In the genomic region with DNA sequence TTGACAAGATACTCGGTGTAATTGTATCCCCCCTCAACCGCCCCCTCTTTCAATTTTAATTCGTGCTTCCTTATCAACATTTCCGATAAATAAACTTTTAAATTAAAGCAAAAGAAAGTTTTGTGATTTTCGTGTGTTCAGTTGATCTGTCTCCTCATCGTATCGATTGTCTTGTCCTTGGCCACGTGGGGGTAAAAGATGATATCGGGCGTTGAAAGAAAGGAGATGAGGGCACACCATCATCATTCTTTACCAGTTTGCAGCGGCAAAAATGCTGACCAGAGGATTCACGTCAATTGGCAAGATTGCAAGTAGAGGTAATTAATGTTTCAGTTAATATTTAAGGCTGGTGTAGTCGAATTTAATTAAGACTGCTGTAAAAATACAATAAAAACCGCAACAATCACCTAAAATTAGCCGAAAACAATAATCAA, we compare ENCODE assay signal across 5 worm cellular contexts.
TF ChIP-seq lines count a peak whose summit lies in the region.

A gene (plus strand): TSS at position 264 of the 434 bp plus-strand sequence.

TF ChIP-seq in whole organism, L1 larva, 84 proteins besides CTCF, POLR2A, EP300 and RAD21 (continues in another document):
- TF ChIP-seq efl-3 (GFP tag; optimal IDR thresholded peaks at IDR 0.05; lab: Kevin White, UChicago) (no peak), jun-1 (tag; optimal IDR thresholded peaks at IDR 0.05; lab: Kevin White, UChicago) (no peak), lin-39 (tag; optimal IDR thresholded peaks at IDR 0.05; lab: Kevin White, UChicago) (no peak), unc-98 (GFP tag; IDR thresholded peaks at IDR 0.05; lab: Robert Waterston, UW) (no peak), nhr-85 (tag; lab: Kevin White, UChicago) (peak; percentile 91), alr-1 (tag; optimal IDR thresholded peaks at IDR 0.05; lab: Kevin White, UChicago; ENCODE audit: borderline replicate concordance) (no peak), nhr-19 (GFP tag; conservative IDR thresholded peaks at IDR 0.05; lab: Robert Waterston, UW) (peak; percentile 65), nhr-12 (tag; optimal IDR thresholded peaks at IDR 0.05; lab: Kevin White, UChicago) (no peak), lsy-2 (tag; optimal IDR thresholded peaks at IDR 0.05; lab: Kevin White, UChicago) (peak; percentile 17 to 69), unc-130 (tag; optimal IDR thresholded peaks at IDR 0.05; lab: Kevin White, UChicago) (peak; percentile 11), F16B12.6 (tag; optimal IDR thresholded peaks at IDR 0.05; lab: Kevin White, UChicago) (no peak), ces-1 (GFP tag; optimal IDR thresholded peaks at IDR 0.05; lab: Kevin White, UChicago) (no peak), sox-4 (tag; optimal IDR thresholded peaks at IDR 0.05; lab: Kevin White, UChicago) (no peak), C04F5.9 (tag; optimal IDR thresholded peaks at IDR 0.05; lab: Kevin White, UChicago) (no peak), ceh-88 (GFP tag; IDR thresholded peaks at IDR 0.05; lab: Robert Waterston, UW) (no peak), ceh-63 (GFP tag; optimal IDR thresholded peaks at IDR 0.05; lab: Kevin White, UChicago) (no peak), snpc-4 (tag; optimal IDR thresholded peaks at IDR 0.05; lab: Kevin White, UChicago) (peak; percentile 19), aly-2 (tag; optimal IDR thresholded peaks at IDR 0.05; lab: Kevin White, UChicago) (peak; percentile 89)

TF ChIP-seq in whole organism, L3 larva, 47 proteins besides CTCF, POLR2A, EP300 and RAD21 (continues in another document):
- TF ChIP-seq ama-1 (optimal IDR thresholded peaks at IDR 0.05; lab: Kevin White, UChicago), result peak; percentile 100
- no peak for TF ChIP-seq egl-27 (tag; optimal IDR thresholded peaks at IDR 0.05; lab: Kevin White, UChicago)
- TF ChIP-seq nhr-43 (tag; optimal IDR thresholded peaks at IDR 0.05; lab: Kevin White, UChicago; ENCODE audit: poor library complexity, severe bottlenecking), result peak; percentile 32
- TF ChIP-seq unc-62 (GFP tag; optimal IDR thresholded peaks at IDR 0.05; lab: Kevin White, UChicago), result peak; percentile 7
- TF ChIP-seq lin-15B (tag; optimal IDR thresholded peaks at IDR 0.05; lab: Kevin White, UChicago), result no peak
- TF ChIP-seq ztf-4 (tag; optimal IDR thresholded peaks at IDR 0.05; lab: Kevin White, UChicago), result peak; percentile 92
- TF ChIP-seq nhr-76 (tag; optimal IDR thresholded peaks at IDR 0.05; lab: Kevin White, UChicago), result no peak
- peak; percentile 75 for TF ChIP-seq ceh-16 (tag; optimal IDR thresholded peaks at IDR 0.05; lab: Kevin White, UChicago)
- TF ChIP-seq ceh-9 (tag; optimal IDR thresholded peaks at IDR 0.05; lab: Kevin White, UChicago), result no peak
- TF ChIP-seq nhr-77 (tag; optimal IDR thresholded peaks at IDR 0.05; lab: Kevin White, UChicago), result no peak
- peak; percentile 5 for TF ChIP-seq skn-1 (tag; optimal IDR thresholded peaks at IDR 0.05; lab: Kevin White, UChicago)
- TF ChIP-seq pqm-1 (tag; optimal IDR thresholded peaks at IDR 0.05; lab: Kevin White, UChicago), result no peak
- peak; percentile 52 for TF ChIP-seq pha-4 (tag; optimal IDR thresholded peaks at IDR 0.05; lab: Kevin White, UChicago)
- peak; percentile 16 for TF ChIP-seq ceh-28 (tag; optimal IDR thresholded peaks at IDR 0.05; lab: Kevin White, UChicago)
- TF ChIP-seq snpc-4 (tag; optimal IDR thresholded peaks at IDR 0.05; lab: Kevin White, UChicago), result peak; percentile 39
- TF ChIP-seq lin-39 (tag; optimal IDR thresholded peaks at IDR 0.05; lab: Kevin White, UChicago), result peak; percentile 21
- no peak for TF ChIP-seq sea-2 (GFP tag; optimal IDR thresholded peaks at IDR 0.05; lab: Kevin White, UChicago)
- no peak for TF ChIP-seq jun-1 (tag; optimal IDR thresholded peaks at IDR 0.05; lab: Kevin White, UChicago)

TF ChIP-seq in whole organism, early embryonic, 17 proteins besides CTCF, POLR2A, EP300 and RAD21:
- TF ChIP-seq hmbx-1 (tag; optimal IDR thresholded peaks at IDR 0.05; lab: Kevin White, UChicago) (peak; percentile 22), sea-1 (GFP tag; conservative IDR thresholded peaks at IDR 0.05; lab: Robert Waterston, UW) (0 out of 2 replicates have a peak, but pooled peaks have one; percentile 66), tra-4 (tag; optimal IDR thresholded peaks at IDR 0.05; lab: Kevin White, UChicago) (no peak), ama-1 (optimal IDR thresholded peaks at IDR 0.05; lab: Kevin White, UChicago) (peak; percentile 77)
TF ChIP-seq in whole organism, early embryonic: peak in this region for 3.

TF ChIP-seq in whole organism, midembryonic, 9 proteins besides CTCF, POLR2A, EP300 and RAD21:
- TF ChIP-seq ztf-29 (GFP tag; IDR thresholded peaks at IDR 0.05; lab: Robert Waterston, UW) (no peak), flt-1 (GFP tag; IDR thresholded peaks at IDR 0.05; lab: Robert Waterston, UW) (0 out of 2 replicates have a peak, but pooled peaks have one; percentile 13), T22C8.4 (GFP tag; IDR thresholded peaks at IDR 0.05; lab: Robert Waterston, UW) (no peak)

TF ChIP-seq in whole organism, young adult, 124 proteins besides CTCF, POLR2A, EP300 and RAD21 (continues in another document):
- TF ChIP-seq bed-2 (GFP tag; IDR thresholded peaks at IDR 0.05; lab: Robert Waterston, UW) (no peak), tbp1 (GFP tag; optimal IDR thresholded peaks at IDR 0.05; lab: Kevin White, UChicago) (peak; percentile 60), zim-3 (tag; optimal IDR thresholded peaks at IDR 0.05; lab: Kevin White, UChicago) (peak; percentile 34), ztf-25 (GFP tag; IDR thresholded peaks at IDR 0.05; lab: Robert Waterston, UW) (no peak), pbrm-1 (GFP tag; IDR thresholded peaks at IDR 0.05; lab: Robert Waterston, UW) (peak; percentile 65; the same call in 1 of the 2 replicates), egl-18 (GFP tag; IDR thresholded peaks at IDR 0.05; lab: Robert Waterston, UW) (no peak), ccch-3 (GFP tag; optimal IDR thresholded peaks at IDR 0.05; lab: Kevin White, UChicago) (no peak), F52B5.7 (tag; optimal IDR thresholded peaks at IDR 0.05; lab: Kevin White, UChicago) (peak; percentile 25), chd-7 (tag; optimal IDR thresholded peaks at IDR 0.05; lab: Kevin White, UChicago) (peak; percentile 74), lin-40 (tag; optimal IDR thresholded peaks at IDR 0.05; lab: Kevin White, UChicago) (peak; percentile 21), F10E7.11 (tag; optimal IDR thresholded peaks at IDR 0.05; lab: Kevin White, UChicago) (peak; percentile 39), snpc-1.1 (tag; optimal IDR thresholded peaks at IDR 0.05; lab: Kevin White, UChicago; ENCODE audit: insufficient read depth) (no peak), Y79H2A.3 (GFP tag; conservative IDR thresholded peaks at IDR 0.05; lab: Robert Waterston, UW) (no peak), K12H6.12 (tag; optimal IDR thresholded peaks at IDR 0.05; lab: Kevin White, UChicago) (peak; percentile 42), mes-4 (tag; optimal IDR thresholded peaks at IDR 0.05; lab: Kevin White, UChicago) (no peak), athp-1 (tag; optimal IDR thresholded peaks at IDR 0.05; lab: Kevin White, UChicago) (peak; percentile 75), B0035.1 (tag; optimal IDR thresholded peaks at IDR 0.05; lab: Kevin White, UChicago) (peak; percentile 62), ztf-6 (GFP tag; IDR thresholded peaks at IDR 0.05; lab: Robert Waterston, UW) (no peak), nhr-120 (GFP tag; IDR thresholded peaks at IDR 0.05; lab: Robert Waterston, UW) (no peak), ceh-91 (GFP tag; IDR thresholded peaks at IDR 0.05; lab: Robert Waterston, UW) (no peak), K11D2.4 (GFP tag; IDR thresholded peaks at IDR 0.05; lab: Robert Waterston, UW) (peak; percentile 60; the same call in 1 of the 2 replicates), madf-8 (GFP tag; conservative IDR thresholded peaks at IDR 0.05; lab: Robert Waterston, UW) (no peak), pha-4 (tag; optimal IDR thresholded peaks at IDR 0.05; lab: Kevin White, UChicago) (no peak), F33H1.4 (GFP tag; IDR thresholded peaks at IDR 0.05; lab: Robert Waterston, UW) (peak; percentile 40; the same call in 1 of the 2 replicates), unc-62 (GFP tag; optimal IDR thresholded peaks at IDR 0.05; lab: Kevin White, UChicago) (no peak), lsl-1 (GFP tag; optimal IDR thresholded peaks at IDR 0.05; lab: Kevin White, UChicago) (peak; percentile 40), ceh-79 (tag; optimal IDR thresholded peaks at IDR 0.05; lab: Kevin White, UChicago) (no peak), nfyb-1 (GFP tag; IDR thresholded peaks at IDR 0.05; lab: Robert Waterston, UW) (peak; percentile 84; the same call in 1 of the 2 replicates), B0019.2 (GFP tag; conservative IDR thresholded peaks at IDR 0.05; lab: Robert Waterston, UW) (no peak), atf-7 (tag; optimal IDR thresholded peaks at IDR 0.05; lab: Kevin White, UChicago) (peak; percentile 59), somi-1 (GFP tag; optimal IDR thresholded peaks at IDR 0.05; lab: Kevin White, UChicago) (no peak), ama-1 (optimal IDR thresholded peaks at IDR 0.05; lab: Kevin White, UChicago) (peak; percentile 98), ama-1 (GFP tag; optimal IDR thresholded peaks at IDR 0.05; lab: Kevin White, UChicago) (no peak), F22D6.2 (tag; optimal IDR thresholded peaks at IDR 0.05; lab: Kevin White, UChicago) (peak; percentile 11), xnd-1 (tag; optimal IDR thresholded peaks at IDR 0.05; lab: Kevin White, UChicago) (no peak), lin-26 (GFP tag; IDR thresholded peaks at IDR 0.05; lab: Robert Waterston, UW) (no peak), nhr-27 (tag; optimal IDR thresholded peaks at IDR 0.05; lab: Kevin White, UChicago) (no peak), bed-1 (GFP tag; IDR thresholded peaks at IDR 0.05; lab: Robert Waterston, UW) (0 out of 2 replicates have a peak, but pooled peaks have one; percentile 39), lin-54 (GFP tag; optimal IDR thresholded peaks at IDR 0.05; lab: Kevin White, UChicago) (peak; percentile 76), dox-1 (GFP tag; IDR thresholded peaks at IDR 0.05; lab: Robert Waterston, UW) (peak; percentile 61; the same call in 1 of the 2 replicates), ztf-26 (tag; optimal IDR thresholded peaks at IDR 0.05; lab: Kevin White, UChicago) (peak; percentile 73), die-1 (tag; optimal IDR thresholded peaks at IDR 0.05; lab: Kevin White, UChicago) (peak; percentile 50), ceh-27 (GFP tag; optimal IDR thresholded peaks at IDR 0.05; lab: Kevin White, UChicago) (peak; percentile 42), B0336.3 (GFP tag; IDR thresholded peaks at IDR 0.05; lab: Robert Waterston, UW) (peak; percentile 91), let-526 (GFP tag; IDR thresholded peaks at IDR 0.05; lab: Robert Waterston, UW) (0 out of 2 replicates have a peak, but pooled peaks have one; percentile 17), dpl-1 (GFP tag; optimal IDR thresholded peaks at IDR 0.05; lab: Kevin White, UChicago) (no peak), Y67H2A.10 (GFP tag; conservative IDR thresholded peaks at IDR 0.05; lab: Robert Waterston, UW) (no peak)
